Fruit fly (Drosophila melanogaster): Measurements from ENCODE around the gene shtd.

DNA sequence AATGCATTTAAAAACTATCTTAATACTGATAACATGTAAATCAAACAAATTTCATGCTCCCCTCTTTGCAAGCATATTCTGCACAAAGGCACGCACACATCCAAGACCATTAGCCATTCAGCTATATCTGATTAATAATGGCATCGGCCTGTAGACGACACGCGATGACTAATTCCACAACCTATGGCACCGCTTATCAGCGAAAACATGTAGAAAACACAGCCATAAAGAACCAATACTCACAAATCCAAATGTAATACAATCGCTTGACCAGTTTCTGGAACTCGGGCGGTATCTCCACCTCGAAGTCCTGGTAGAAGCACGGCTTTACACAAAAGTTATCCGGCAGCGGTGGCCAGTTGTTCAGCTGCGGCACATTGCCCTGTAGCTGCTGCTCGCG is 14.1 kb downstream of the shtd start:
- no peak for TF ChIP-seq Ets96B (tag; optimal IDR thresholded peaks at IDR 0.05)
- peak; percentile 92 for TF ChIP-seq svp (GFP tag)
- no peak for TF ChIP-seq Blimp-1 (GFP tag; optimal IDR thresholded peaks at IDR 0.05)
- no peak for TF ChIP-seq CG1621 (tag; optimal IDR thresholded peaks at IDR 0.05)
- TF ChIP-seq CG6854 (GFP tag; optimal IDR thresholded peaks at IDR 0.05): no peak
- no peak for TF ChIP-seq Sox14 (GFP tag; optimal IDR thresholded peaks at IDR 0.05)
